Fruit fly (Drosophila melanogaster) whole organism, embryonic: Measurements from ENCODE around the gene nop5.

Experiments
- B-H2 ChIP-seq: fragments of 200-800 bp; sonication (Bioruptor generic); optimal IDR thresholded peaks from 2 replicates; lab custom pipeline; 2018; ENCODE audit warnings: missing biosample characterization, mild to moderate bottlenecking, missing genetic modification characterization
- CG11093 ChIP-seq: fragments of 200-800 bp; sonication (Bioruptor generic); IDR thresholded peaks from 3 replicates; pipeline ENCODE4 v1.3.6; 2022; ENCODE audit warnings: missing biosample characterization, missing genetic modification characterization
- CG11456 ChIP-seq: fragments of 200-800 bp; sonication (Bioruptor generic); IDR thresholded peaks from 3 replicates; pipeline ENCODE4 v1.3.6; 2022; ENCODE audit warnings: missing biosample characterization, missing genetic modification characterization
- CG1233 ChIP-seq: fragments of 200-800 bp; sonication (Bioruptor generic); optimal IDR thresholded peaks from 4 replicates; lab custom pipeline; 2018; ENCODE audit warnings: missing biosample characterization, mild to moderate bottlenecking, missing genetic modification characterization
- CG12391 ChIP-seq: fragments of 200-800 bp; sonication (Bioruptor generic); optimal IDR thresholded peaks from 3 replicates; lab custom pipeline; 2018; ENCODE audit warnings: missing biosample characterization, mild to moderate bottlenecking, missing genetic modification characterization, moderate library complexity
- CG13775 ChIP-seq: fragments of 200-800 bp; sonication (Bioruptor generic); optimal IDR thresholded peaks from 3 replicates; lab custom pipeline; 2017; ENCODE audit warnings: missing biosample characterization, mild to moderate bottlenecking, missing genetic modification characterization
- CG13894 ChIP-seq: fragments of 200-800 bp; sonication (Bioruptor generic); optimal IDR thresholded peaks from 3 replicates; lab custom pipeline; 2018; ENCODE audit warnings: missing biosample characterization, mild to moderate bottlenecking, missing genetic modification characterization, moderate library complexity
- CG15269 ChIP-seq: fragments of 200-800 bp; sonication (Bioruptor generic); optimal IDR thresholded peaks from 2 replicates; lab custom pipeline; 2018; ENCODE audit warnings: missing biosample characterization, mild to moderate bottlenecking, missing genetic modification characterization, moderate library complexity
- CG1603 ChIP-seq: fragments of 200-800 bp; sonication (Bioruptor generic); optimal IDR thresholded peaks from 2 replicates; lab custom pipeline; 2019; ENCODE audit warnings: missing biosample characterization, mild to moderate bottlenecking, missing genetic modification characterization, moderate library complexity
- CG18011 ChIP-seq: fragments of 200-800 bp; sonication (Bioruptor generic); optimal IDR thresholded peaks from 2 replicates; lab custom pipeline; 2017; ENCODE audit warnings: missing biosample characterization, missing genetic modification characterization, mild to moderate bottlenecking, moderate library complexity, missing genotype
- CG2678 ChIP-seq: fragments of 200-800 bp; sonication (Bioruptor generic); optimal IDR thresholded peaks from 3 replicates; lab custom pipeline; 2019; ENCODE audit warnings: missing biosample characterization, mild to moderate bottlenecking, missing genetic modification characterization, moderate library complexity
- CG2712 ChIP-seq: fragments of 200-800 bp; optimal IDR thresholded peaks from 3 replicates; lab custom pipeline; 2019; ENCODE audit warnings: missing biosample characterization, mild to moderate bottlenecking, missing genetic modification characterization, moderate library complexity
- CG34422 ChIP-seq: fragments of 200-800 bp; sonication (Bioruptor generic); IDR thresholded peaks from 3 replicates; pipeline ENCODE4 v1.3.6; 2022; ENCODE audit warnings: missing biosample characterization, missing genetic modification characterization
- CG3995 ChIP-seq: fragments of 200-800 bp; sonication (Bioruptor generic); optimal IDR thresholded peaks from 3 replicates; lab custom pipeline; 2016; ENCODE audit warnings: missing biosample characterization, missing genetic modification characterization
- CG4282 ChIP-seq: fragments of 200-800 bp; sonication (Bioruptor generic); optimal IDR thresholded peaks from 2 replicates; lab custom pipeline; 2016; ENCODE audit warnings: missing biosample characterization, missing genetic modification characterization
- CG6175 ChIP-seq: fragments of 200-800 bp; sonication (Bioruptor generic); IDR thresholded peaks from 3 replicates; pipeline ENCODE4 v1.3.6; 2022; ENCODE audit warnings: missing biosample characterization, missing genetic modification characterization
- CG6272 ChIP-seq: fragments of 200-800 bp; sonication (Bioruptor generic); IDR thresholded peaks from 2 replicates; pipeline ENCODE4 v1.3.6; 2022; ENCODE audit warnings: missing biosample characterization, missing genetic modification characterization
- CG6689 ChIP-seq: fragments of 200-800 bp; sonication (Bioruptor generic); IDR thresholded peaks from 2 replicates; pipeline ENCODE4 v1.3.6; 2022; ENCODE audit warnings: missing biosample characterization, missing genetic modification characterization
- CG6813 ChIP-seq: fragments of 200-800 bp; sonication (Bioruptor generic); optimal IDR thresholded peaks from 2 replicates; lab custom pipeline; 2017; ENCODE audit warnings: missing biosample characterization, missing genetic modification characterization, mild to moderate bottlenecking, moderate library complexity, missing genetic modification reagents
- CG7745 ChIP-seq: fragments of 200-800 bp; sonication (Bioruptor generic); optimal IDR thresholded peaks from 2 replicates; lab custom pipeline; 2018; ENCODE audit warnings: missing biosample characterization, mild to moderate bottlenecking, missing genetic modification characterization, moderate library complexity
- CG8290 ChIP-seq, 3 experiments: fragments of 200-800 bp; sonication (Bioruptor generic); optimal IDR thresholded peaks; 2 replicates each; lab custom pipeline; 2016 to 2019; ENCODE audit warnings: missing biosample characterization in 3 of 3, missing genetic modification characterization in 3 of 3, mild to moderate bottlenecking in 2 of 3, moderate library complexity in 1 of 3
- CG8388 ChIP-seq: fragments of 200-800 bp; sonication (Bioruptor generic); optimal IDR thresholded peaks from 2 replicates; lab custom pipeline; 2019; ENCODE audit warnings: missing biosample characterization, mild to moderate bottlenecking, missing genetic modification characterization, moderate library complexity
- CG9932 ChIP-seq: fragments of 200-800 bp; sonication (Bioruptor generic); IDR thresholded peaks from 2 replicates; pipeline ENCODE4 v1.3.6; 2022; ENCODE audit warnings: missing biosample characterization, missing genetic modification characterization
- Dad ChIP-seq: fragments of 200-800 bp; sonication (Bioruptor generic); optimal IDR thresholded peaks from 3 replicates; lab custom pipeline; 2016; ENCODE audit warnings: missing biosample characterization, missing genetic modification characterization
- Dfd ChIP-seq, 2 experiments: fragments of >200 bp; optimal IDR thresholded peaks; 2 replicates each; lab custom pipeline; 2017; ENCODE audit warnings: missing biosample characterization in 2 of 2, missing genetic modification characterization in 2 of 2
- Doc3 ChIP-seq: fragments of 200-800 bp; sonication (Bioruptor generic); IDR thresholded peaks from 3 replicates; pipeline ENCODE4 v1.3.6; 2022; ENCODE audit warnings: missing biosample characterization, missing genetic modification characterization; ENCODE audit not compliant: partially characterized antibody
- Dref ChIP-seq: fragments of 200-800 bp; sonication (Bioruptor generic); IDR thresholded peaks from 2 replicates; pipeline ENCODE4 v1.3.6; 2022; ENCODE audit warnings: missing biosample characterization, missing genetic modification characterization
- Gug ChIP-seq: fragments of 200-800 bp; sonication (Bioruptor generic); IDR thresholded peaks from 4 replicates; pipeline ENCODE4 v1.3.6; 2022; ENCODE audit warnings: missing biosample characterization, missing genetic modification characterization
- HLHmδ ChIP-seq: fragments of 200-800 bp; sonication (Bioruptor generic); optimal IDR thresholded peaks from 2 replicates; lab custom pipeline; 2018; ENCODE audit warnings: missing biosample characterization, mild to moderate bottlenecking, missing genetic modification characterization, moderate library complexity
- Nf-YB ChIP-seq: fragments of 200-800 bp; sonication (Bioruptor generic); optimal IDR thresholded peaks from 3 replicates; lab custom pipeline; 2019; ENCODE audit warnings: missing biosample characterization, mild to moderate bottlenecking, missing genetic modification characterization, moderate library complexity
- Scr ChIP-seq: fragments of 200-800 bp; sonication (Bioruptor generic); IDR thresholded peaks from 2 replicates; pipeline ENCODE4 v1.3.6; 2022; ENCODE audit warnings: missing biosample characterization, missing genetic modification characterization; ENCODE audit not compliant: partially characterized antibody
- Sin3A ChIP-seq: fragments of >200 bp; optimal IDR thresholded peaks from 2 replicates; lab custom pipeline; 2018
- amos ChIP-seq: fragments of 200-800 bp; sonication (Bioruptor generic); IDR thresholded peaks from 2 replicates; pipeline ENCODE4 v1.3.6; 2022; ENCODE audit warnings: missing biosample characterization, missing genetic modification characterization; ENCODE audit not compliant: partially characterized antibody
- bigmax ChIP-seq: fragments of 200-800 bp; sonication (Bioruptor generic); optimal IDR thresholded peaks from 2 replicates; lab custom pipeline; 2018; ENCODE audit warnings: missing biosample characterization, mild to moderate bottlenecking, missing genetic modification characterization
- cas ChIP-seq: fragments of 200-800 bp; sonication (Bioruptor generic); IDR thresholded peaks from 2 replicates; pipeline ENCODE4 v1.3.6; 2022; ENCODE audit warnings: missing biosample characterization, missing genetic modification characterization
- dpn ChIP-seq, 2 experiments: fragments of 200-800 bp; sonication (Bioruptor generic); optimal IDR thresholded peaks; 3 replicates each; lab custom pipeline; 2016; ENCODE audit warnings: missing biosample characterization in 2 of 2, missing genetic modification characterization in 2 of 2
- jigr1 ChIP-seq: fragments of 200-800 bp; sonication (Bioruptor generic); IDR thresholded peaks from 3 replicates; pipeline ENCODE4 v1.3.6; 2022; ENCODE audit warnings: missing biosample characterization, missing genetic modification characterization
- jumu ChIP-seq: fragments of 200-800 bp; sonication (Bioruptor generic); optimal IDR thresholded peaks from 3 replicates; lab custom pipeline; 2016; ENCODE audit warnings: missing biosample characterization, missing genetic modification characterization
- mld ChIP-seq: fragments of 200-800 bp; sonication (Bioruptor generic); IDR thresholded peaks from 3 replicates; pipeline ENCODE4 v1.3.6; 2022; ENCODE audit warnings: missing biosample characterization, missing genetic modification characterization; ENCODE audit not compliant: partially characterized antibody
- nerfin-2 ChIP-seq: fragments of 200-800 bp; sonication (Bioruptor generic); IDR thresholded peaks from 2 replicates; pipeline ENCODE4 v1.3.6; 2022; ENCODE audit warnings: missing biosample characterization, missing genetic modification characterization; ENCODE audit not compliant: partially characterized antibody
- org-1 ChIP-seq: fragments of 200-800 bp; sonication (Bioruptor generic); optimal IDR thresholded peaks from 2 replicates; lab custom pipeline; 2017; ENCODE audit warnings: missing biosample characterization, missing genetic modification characterization
- pan ChIP-seq, 4 experiments: fragments of >200 bp in 3 of 4; fragments of 200-800 bp in 1 of 4; sonication (Bioruptor generic) in 1 of 4; optimal IDR thresholded peaks in 3 of 4; IDR thresholded peaks in 1 of 4; 2 replicates each; pipeline versions ENCODE4 v1.3.6 to Lab custom; 2017 to 2022; ENCODE audit warnings: missing biosample characterization in 2 of 4, missing genetic modification characterization in 2 of 4, mixed read lengths in 1 of 4
- ro ChIP-seq: fragments of 200-800 bp; sonication (Bioruptor generic); IDR thresholded peaks from 2 replicates; pipeline ENCODE4 v1.3.6; 2022; ENCODE audit warnings: missing biosample characterization, missing genetic modification characterization
- run ChIP-seq: fragments of 200-800 bp; sonication (Bioruptor generic); optimal IDR thresholded peaks from 3 replicates; lab custom pipeline; 2018; ENCODE audit warnings: missing biosample characterization, mild to moderate bottlenecking, missing genetic modification characterization
- trem ChIP-seq: fragments of 200-800 bp; optimal IDR thresholded peaks from 3 replicates; lab custom pipeline; 2019; ENCODE audit warnings: missing biosample characterization, mild to moderate bottlenecking, missing genetic modification characterization, moderate library complexity
- vvl ChIP-seq: fragments of 200-800 bp; sonication (Bioruptor generic); IDR thresholded peaks from 2 replicates; pipeline ENCODE4 v1.3.6; 2022; ENCODE audit warnings: missing biosample characterization, missing genetic modification characterization
- z ChIP-seq: fragments of 200-800 bp; sonication (Bioruptor generic); IDR thresholded peaks from 3 replicates; pipeline ENCODE4 v1.3.6; 2022; ENCODE audit warnings: missing biosample characterization, missing genetic modification characterization

nop5 gene

dm6 chr2L:6968013-6968517, 49.5 kb upstream of the nop5 start (continued):
- TF ChIP-seq z (GFP tag; lab: Robert Waterston, UW) (0 out of 3 replicates have a peak, but pooled peaks have one; percentile 6), org-1 (GFP tag; lab: Kevin White, UChicago) (no peak), jigr1 (GFP tag; lab: Robert Waterston, UW) (no peak), CG8388 (peak; percentile 31), dpn (GFP tag; optimal IDR thresholded peaks at IDR 0.05; lab: Kevin White, UChicago) (peak; percentile 48 to 64), Dad (no peak), Nf-YB (peak; percentile 6), CG11093 (GFP tag; lab: Robert Waterston, UW) (0 out of 3 replicates have a peak, but pooled peaks have one; percentile 14), CG6689 (peak; percentile 24; the same call in 1 of the 2 replicates), B-H2 (GFP tag; lab: Kevin White, UChicago) (no peak), CG1233 (GFP tag; lab: Kevin White, UChicago) (peak; percentile 8), CG4282 (peak; percentile 2)

dm6 chr2L:6967422-6968012, 49.0 kb upstream of the nop5 start, which contains the start of gene Sumo:
Gene Sumo (minus strand): TSS chr2L:6967644.
- no peak for TF ChIP-seq CG6813 (GFP tag; lab: Kevin White, UChicago)
- peak; percentile 99 for TF ChIP-seq CG3995 (GFP tag; lab: Kevin White, UChicago)
- no peak for TF ChIP-seq CG18011 (GFP tag; lab: Kevin White, UChicago)
- TF ChIP-seq B-H2 (GFP tag; lab: Kevin White, UChicago) = peak; percentile 33
- no peak for TF ChIP-seq jumu (GFP tag; lab: Kevin White, UChicago)
- TF ChIP-seq Dfd (GFP tag; optimal IDR thresholded peaks at IDR 0.05; lab: Kevin White, UChicago) = no peak
- TF ChIP-seq CG1603 (tag; lab: Kevin White, UChicago) = peak; percentile 66
- 0 out of 3 replicates have a peak, but pooled peaks have one; percentile 17 for TF ChIP-seq CG6175 (GFP tag; lab: Robert Waterston, UW)
- peak; percentile 33 for TF ChIP-seq CG2678 (tag; lab: Kevin White, UChicago)
- TF ChIP-seq CG13894 (tag; lab: Kevin White, UChicago) = peak; percentile 22
- peak; percentile 98 for TF ChIP-seq nerfin-2 (GFP tag; lab: Robert Waterston, UW)
- peak; percentile 13 for TF ChIP-seq Sin3A (lab: Kevin White, UChicago)
- TF ChIP-seq Dref (GFP tag; lab: Robert Waterston, UW) = peak; percentile 93
- peak; percentile 66 for TF ChIP-seq trem
- no peak for TF ChIP-seq ro
- peak; percentile 35 for TF ChIP-seq CG12391 (tag; lab: Kevin White, UChicago)
- TF ChIP-seq CG13775 = peak; percentile 59
- TF ChIP-seq Doc3 (GFP tag; lab: Robert Waterston, UW) = peak; percentile 80
- peak; percentile 51; the same call in 1 of the 3 replicates for TF ChIP-seq CG34422 (GFP tag; lab: Robert Waterston, UW)
- TF ChIP-seq CG11456 = peak; percentile 74; the same call in 2 of the 3 replicates
- peak; percentile 80 for TF ChIP-seq CG6272
- TF ChIP-seq CG8290 (GFP tag; optimal IDR thresholded peaks at IDR 0.05; lab: Kevin White, UChicago) = peak; percentile 17
- TF ChIP-seq CG8290 (tag; optimal IDR thresholded peaks at IDR 0.05; lab: Kevin White, UChicago) = peak in 1 of 2 experiments; percentile 80
- TF ChIP-seq pan (optimal IDR thresholded peaks at IDR 0.05; lab: Kevin White, UChicago) = no peak
- peak in 1 of 2 experiments; percentile 43 for TF ChIP-seq pan (GFP tag; optimal IDR thresholded peaks at IDR 0.05 in 1 of 2, IDR thresholded peaks at IDR 0.05 in 1 of 2)
- peak; percentile 10; the same call in 1 of the 2 replicates for TF ChIP-seq vvl
- TF ChIP-seq mld (GFP tag; lab: Robert Waterston, UW) = peak; percentile 100
- peak; percentile 83; the same call in 2 of the 4 replicates for TF ChIP-seq Gug (GFP tag; lab: Robert Waterston, UW)
- peak; percentile 93 for TF ChIP-seq CG9932 (GFP tag; lab: Robert Waterston, UW)
- TF ChIP-seq amos (GFP tag; lab: Robert Waterston, UW) = peak; percentile 100
- TF ChIP-seq CG7745 (tag; lab: Kevin White, UChicago) = no peak
- TF ChIP-seq HLHmδ = no peak
- TF ChIP-seq Scr = peak; percentile 96
- TF ChIP-seq CG15269 (tag; lab: Kevin White, UChicago) = no peak
- no peak for TF ChIP-seq run (tag; lab: Kevin White, UChicago)
- peak; percentile 9; the same call in 1 of the 2 replicates for TF ChIP-seq cas (GFP tag; lab: Robert Waterston, UW)
- TF ChIP-seq bigmax (GFP tag; lab: Kevin White, UChicago) = no peak
- peak; percentile 30 for TF ChIP-seq CG2712 (tag; lab: Kevin White, UChicago)
